Worm (Caenorhabditis elegans) whole organism, L4/young adult: ENCODE data around the gene hum-4.

Experiments
- W03F9.2 ChIP-seq: fragments of 150-350 bp; optimal IDR thresholded peaks from 2 replicates; lab custom pipeline; 2014; ENCODE audit warnings: missing biosample characterization, missing genetic modification characterization
- him-1 ChIP-seq: sonication (generic microtip); optimal IDR thresholded peaks from 2 replicates; lab custom pipeline; 2016; ENCODE audit warnings: missing genotype, missing genetic modification reagents, missing genetic modification characterization, missing compliant biosample characterization

ce11 chrX:11464271-11465103, 31.1 kb upstream of the hum-4 start:
- no peak for TF ChIP-seq W03F9.2 (tag; lab: Kevin White, UChicago)
- no peak for TF ChIP-seq him-1 (tag; lab: Kevin White, UChicago)
